Worm (Caenorhabditis elegans) whole organism, L1 larva: ENCODE measurements around the gene egl-17.

Experiments
- ama-1 ChIP-seq: fragments of 150-350 bp; optimal IDR thresholded peaks from 2 replicates; lab custom pipeline; 2014
- ceh-8 ChIP-seq: fragments of 200-800 bp; sonication (Bioruptor generic); optimal IDR thresholded peaks from 2 replicates; lab custom pipeline; 2018; ENCODE audit warnings: mild to moderate bottlenecking, missing genetic modification characterization, moderate library complexity, missing compliant biosample characterization
- egl-27 ChIP-seq, 2 experiments: fragments of 150-350 bp in 1 of 2; sonication (generic microtip); optimal IDR thresholded peaks; 3 replicates each; lab custom pipeline; 2017 to 2018; ENCODE audit warnings: missing biosample characterization in 2 of 2, missing genetic modification characterization in 2 of 2, missing genetic modification reagents in 2 of 2
- hpl-2 ChIP-seq: fragments of 150-350 bp; optimal IDR thresholded peaks from 2 replicates; lab custom pipeline; 2014; ENCODE audit warnings: missing biosample characterization, missing genetic modification reagents, missing genetic modification characterization
- lin-39 ChIP-seq: fragments of 150-350 bp; optimal IDR thresholded peaks from 2 replicates; lab custom pipeline; 2014; ENCODE audit warnings: missing biosample characterization, missing genetic modification reagents, missing genetic modification characterization
- nhr-11 ChIP-seq: fragments of 150-350 bp; optimal IDR thresholded peaks from 2 replicates; lab custom pipeline; 2014; ENCODE audit warnings: missing biosample characterization, missing genetic modification characterization
- nhr-237 ChIP-seq: fragments of 150-350 bp; optimal IDR thresholded peaks from 2 replicates; lab custom pipeline; 2014; ENCODE audit warnings: missing biosample characterization, missing genetic modification characterization
- nhr-71 ChIP-seq: sonication (generic microtip); optimal IDR thresholded peaks from 2 replicates; lab custom pipeline; 2016; ENCODE audit warnings: mild to moderate bottlenecking, missing genetic modification characterization, moderate library complexity, missing compliant biosample characterization
- pqm-1 ChIP-seq: sonication (generic microtip); optimal IDR thresholded peaks from 3 replicates; lab custom pipeline; 2017; ENCODE audit warnings: missing biosample characterization, missing genetic modification characterization
- unc-86 ChIP-seq: sonication (generic microtip); optimal IDR thresholded peaks from 2 replicates; lab custom pipeline; 2016; ENCODE audit warnings: missing genetic modification characterization, missing compliant biosample characterization
- zip-4 ChIP-seq: fragments of 200-800 bp; sonication (Bioruptor generic); optimal IDR thresholded peaks from 2 replicates; lab custom pipeline; 2018; ENCODE audit warnings: mild to moderate bottlenecking, missing genetic modification characterization, moderate library complexity, missing compliant biosample characterization
- ztf-11 ChIP-seq, 2 experiments: sonication (generic microtip); optimal IDR thresholded peaks; 2 replicates each; lab custom pipeline; 2016 to 2017; ENCODE audit warnings: missing genetic modification characterization in 2 of 2, missing biosample characterization in 1 of 2, missing compliant biosample characterization in 1 of 2

ce11 chrX:528761-529160, 39.3 kb downstream of the egl-17 start:
- TF ChIP-seq egl-27 (tag; optimal IDR thresholded peaks at IDR 0.05; lab: Kevin White, UChicago) (no peak), nhr-11 (no peak), nhr-71 (tag; lab: Kevin White, UChicago) (no peak), ceh-8 (no peak), ztf-11 (tag; optimal IDR thresholded peaks at IDR 0.05; lab: Kevin White, UChicago) (no peak), hpl-2 (no peak), ama-1 (lab: Kevin White, UChicago) (no peak), unc-86 (tag; lab: Kevin White, UChicago) (no peak), nhr-237 (tag; lab: Kevin White, UChicago) (no peak), lin-39 (tag; lab: Kevin White, UChicago) (no peak), pqm-1 (tag; lab: Kevin White, UChicago) (no peak), zip-4 (GFP tag; lab: Kevin White, UChicago) (no peak)
